Fruit fly (Drosophila melanogaster) whole organism, embryonic: Measurements from ENCODE around the gene Ufd4.
A peak's percentile ranks its signal among the peaks of the same experiment; 100 is the strongest.

ENCODE experiments used
- CG10321 ChIP-seq: fragments of 200-800 bp; sonication (Bioruptor generic); IDR thresholded peaks from 2 replicates; pipeline ENCODE4 v1.3.6; 2022; ENCODE audit warnings: missing biosample characterization, missing genetic modification characterization
- CG10565 ChIP-seq: fragments of 200-800 bp; sonication (Bioruptor generic); optimal IDR thresholded peaks from 3 replicates; lab custom pipeline; 2016; ENCODE audit warnings: missing biosample characterization, mild to moderate bottlenecking, missing genetic modification characterization
- CG11456 ChIP-seq: fragments of 200-800 bp; sonication (Bioruptor generic); IDR thresholded peaks from 3 replicates; pipeline ENCODE4 v1.3.6; 2022; ENCODE audit warnings: missing biosample characterization, missing genetic modification characterization
- CG17361 ChIP-seq: fragments of 200-800 bp; sonication (Bioruptor generic); IDR thresholded peaks from 3 replicates; pipeline ENCODE4 v1.3.6; 2022; ENCODE audit warnings: missing biosample characterization, missing genetic modification characterization
- CG17385 ChIP-seq: fragments of 200-800 bp; sonication (Bioruptor generic); optimal IDR thresholded peaks from 3 replicates; lab custom pipeline; 2018; ENCODE audit warnings: missing biosample characterization, mild to moderate bottlenecking, missing genetic modification characterization
- CG1792 ChIP-seq: fragments of 200-800 bp; sonication (Bioruptor generic); optimal IDR thresholded peaks from 2 replicates; lab custom pipeline; 2016; ENCODE audit warnings: missing biosample characterization, missing genetic modification characterization
- CG2116 ChIP-seq: fragments of 200-800 bp; sonication (Bioruptor generic); optimal IDR thresholded peaks from 3 replicates; lab custom pipeline; 2018; ENCODE audit warnings: missing biosample characterization, mild to moderate bottlenecking, missing genetic modification characterization
- CG2202 ChIP-seq: fragments of 200-800 bp; sonication (Bioruptor generic); optimal IDR thresholded peaks from 2 replicates; lab custom pipeline; 2018; ENCODE audit warnings: missing biosample characterization, mild to moderate bottlenecking, missing genetic modification characterization
- CG2875 ChIP-seq: fragments of 200-800 bp; sonication (Bioruptor generic); optimal IDR thresholded peaks from 2 replicates; lab custom pipeline; 2017; ENCODE audit warnings: missing biosample characterization, mild to moderate bottlenecking, missing genetic modification characterization, missing genetic modification reagents
- CG31224 ChIP-seq: fragments of 200-800 bp; sonication (Bioruptor generic); IDR thresholded peaks from 2 replicates; pipeline ENCODE4 v1.3.6; 2022; ENCODE audit warnings: missing biosample characterization, missing genetic modification characterization
- CG31365 ChIP-seq: fragments of 200-800 bp; sonication (Bioruptor generic); optimal IDR thresholded peaks from 2 replicates; lab custom pipeline; 2018; ENCODE audit warnings: missing biosample characterization, mild to moderate bottlenecking, missing genetic modification characterization
- CG32767 ChIP-seq: fragments of 200-800 bp; sonication (Bioruptor generic); IDR thresholded peaks from 2 replicates; pipeline ENCODE4 v1.3.6; 2022; ENCODE audit warnings: missing biosample characterization, missing genetic modification characterization
- CG3407 ChIP-seq: fragments of 200-800 bp; sonication (Bioruptor generic); optimal IDR thresholded peaks from 2 replicates; lab custom pipeline; 2018; ENCODE audit warnings: missing biosample characterization, mild to moderate bottlenecking, missing genetic modification characterization
- CG43689 ChIP-seq: fragments of 200-800 bp; sonication (Bioruptor generic); IDR thresholded peaks from 2 replicates; pipeline ENCODE4 v1.3.6; 2022; ENCODE audit warnings: missing biosample characterization, missing genetic modification characterization
- CG7357 ChIP-seq: fragments of 200-800 bp; sonication (Bioruptor generic); IDR thresholded peaks from 3 replicates; pipeline ENCODE4 v1.3.6; 2022; ENCODE audit warnings: missing biosample characterization, missing genetic modification characterization
- CG7745 ChIP-seq: fragments of 200-800 bp; sonication (Bioruptor generic); optimal IDR thresholded peaks from 2 replicates; lab custom pipeline; 2018; ENCODE audit warnings: missing biosample characterization, mild to moderate bottlenecking, missing genetic modification characterization, moderate library complexity
- D19B ChIP-seq: fragments of 200-800 bp; sonication (Bioruptor generic); optimal IDR thresholded peaks from 2 replicates; lab custom pipeline; 2017; ENCODE audit warnings: missing biosample characterization, mild to moderate bottlenecking, missing genetic modification characterization
- Dp ChIP-seq: fragments of 200-800 bp; sonication (Bioruptor generic); optimal IDR thresholded peaks from 2 replicates; lab custom pipeline; 2018; ENCODE audit warnings: missing biosample characterization, mild to moderate bottlenecking, missing genetic modification characterization, moderate library complexity
- HLH3B ChIP-seq: fragments of 200-800 bp; sonication (Bioruptor generic); IDR thresholded peaks from 2 replicates; pipeline ENCODE4 v1.3.6; 2022; ENCODE audit warnings: missing biosample characterization, missing genetic modification characterization
- HLH4C ChIP-seq: fragments of 200-800 bp; sonication (Bioruptor generic); IDR thresholded peaks from 3 replicates; pipeline ENCODE4 v1.3.6; 2022; ENCODE audit warnings: missing biosample characterization, missing genetic modification characterization; ENCODE audit not compliant: partially characterized antibody
- Hey ChIP-seq: fragments of 200-800 bp; sonication (Bioruptor generic); optimal IDR thresholded peaks from 3 replicates; lab custom pipeline; 2018; ENCODE audit warnings: missing biosample characterization, mild to moderate bottlenecking, missing genetic modification characterization
- Hr3 ChIP-seq: fragments of 200-800 bp; sonication (Bioruptor generic); optimal IDR thresholded peaks from 3 replicates; lab custom pipeline; 2016; ENCODE audit warnings: missing biosample characterization, missing genetic modification characterization
- Hr78 ChIP-seq, 2 experiments: fragments of 200-800 bp in 1 of 2; fragments of >200 bp in 1 of 2; sonication (Bioruptor generic) in 1 of 2; optimal IDR thresholded peaks; 2 replicates each; lab custom pipeline; 2017 to 2019; ENCODE audit warnings: missing biosample characterization in 2 of 2, missing genetic modification characterization in 2 of 2, mild to moderate bottlenecking in 1 of 2, moderate library complexity in 1 of 2
- Max ChIP-seq: fragments of 200-800 bp; sonication (Bioruptor generic); optimal IDR thresholded peaks from 2 replicates; lab custom pipeline; 2016; ENCODE audit warnings: missing biosample characterization, mild to moderate bottlenecking, missing genetic modification characterization
- Ptx1 ChIP-seq: fragments of 200-800 bp; sonication (Bioruptor generic); IDR thresholded peaks from 2 replicates; pipeline ENCODE4 v1.3.6; 2022; ENCODE audit warnings: missing biosample characterization, missing genetic modification characterization
- Stat92E ChIP-seq, 3 experiments: fragments of >200 bp in 2 of 3; fragments of 200-800 bp in 1 of 3; sonication (Bioruptor generic) in 1 of 3; optimal IDR thresholded peaks; 2 replicates each; lab custom pipeline; 2017 to 2019; ENCODE audit warnings: missing biosample characterization in 3 of 3, missing genetic modification characterization in 3 of 3, mild to moderate bottlenecking in 1 of 3, moderate library complexity in 1 of 3
- Taf1 ChIP-seq: fragments of 200-800 bp; sonication (Bioruptor generic); IDR thresholded peaks from 2 replicates; pipeline ENCODE4 v1.3.6; 2022; ENCODE audit warnings: missing biosample characterization, missing genetic modification characterization
- abd-A ChIP-seq: fragments of 200-800 bp; sonication (Bioruptor generic); optimal IDR thresholded peaks from 3 replicates; lab custom pipeline; 2019; ENCODE audit warnings: missing biosample characterization, mild to moderate bottlenecking, missing genetic modification characterization, moderate library complexity
- ac ChIP-seq: fragments of 200-800 bp; sonication (Bioruptor generic); optimal IDR thresholded peaks from 3 replicates; lab custom pipeline; 2017; ENCODE audit warnings: missing biosample characterization, mild to moderate bottlenecking, missing genetic modification characterization
- ato ChIP-seq: fragments of 200-800 bp; sonication (Bioruptor generic); IDR thresholded peaks from 2 replicates; pipeline ENCODE4 v1.3.6; 2022; ENCODE audit warnings: missing biosample characterization, missing genetic modification characterization; ENCODE audit not compliant: partially characterized antibody
- bcd ChIP-seq: fragments of 200-800 bp; sonication (Bioruptor generic); optimal IDR thresholded peaks from 2 replicates; lab custom pipeline; 2017; ENCODE audit warnings: missing biosample characterization, mild to moderate bottlenecking, missing genetic modification characterization
- cad ChIP-seq: fragments of >200 bp; optimal IDR thresholded peaks from 2 replicates; lab custom pipeline; 2017; ENCODE audit warnings: missing biosample characterization, missing genetic modification characterization
- chif ChIP-seq, 2 experiments: fragments of 200-800 bp; sonication (Bioruptor generic); optimal IDR thresholded peaks; 3 replicates each; lab custom pipeline; 2016; ENCODE audit warnings: missing biosample characterization in 2 of 2, missing genetic modification characterization in 2 of 2
- ci ChIP-seq: fragments of 200-800 bp; sonication (Bioruptor generic); IDR thresholded peaks from 3 replicates; pipeline ENCODE4 v1.3.6; 2022; ENCODE audit warnings: missing biosample characterization, missing genetic modification characterization
- crc ChIP-seq: fragments of 200-800 bp; sonication (Bioruptor generic); optimal IDR thresholded peaks from 2 replicates; lab custom pipeline; 2016; ENCODE audit warnings: missing biosample characterization, missing genetic modification characterization
- da ChIP-seq: fragments of 200-800 bp; sonication (Bioruptor generic); optimal IDR thresholded peaks from 2 replicates; lab custom pipeline; 2016; ENCODE audit warnings: missing biosample characterization, missing genetic modification characterization
- esg ChIP-seq: fragments of 200-800 bp; sonication (Bioruptor generic); conservative IDR thresholded peaks from 2 replicates; pipeline ENCODE4 v1.3.6; 2022; ENCODE audit warnings: missing biosample characterization, missing genetic modification characterization
- fd64A ChIP-seq: fragments of 200-800 bp; sonication (Bioruptor generic); optimal IDR thresholded peaks from 3 replicates; lab custom pipeline; 2018; ENCODE audit warnings: missing biosample characterization, mild to moderate bottlenecking, missing genetic modification characterization
- fru ChIP-seq: fragments of >200 bp; optimal IDR thresholded peaks from 2 replicates; lab custom pipeline; 2017
- ftz-f1 ChIP-seq: fragments of 200-800 bp; sonication (Bioruptor generic); optimal IDR thresholded peaks from 2 replicates; lab custom pipeline; 2016; ENCODE audit warnings: missing biosample characterization, missing genetic modification characterization
- hth ChIP-seq: fragments of >200 bp; optimal IDR thresholded peaks from 2 replicates; lab custom pipeline; 2017; ENCODE audit warnings: inconsistent platforms
- ken ChIP-seq: fragments of 200-800 bp; sonication (Bioruptor generic); IDR thresholded peaks from 3 replicates; pipeline ENCODE4 v1.3.6; 2022; ENCODE audit warnings: missing biosample characterization, missing genetic modification characterization
- luna ChIP-seq: fragments of 200-800 bp; sonication (Bioruptor generic); optimal IDR thresholded peaks from 2 replicates; lab custom pipeline; 2016; ENCODE audit warnings: missing biosample characterization, missing genetic modification characterization
- pan ChIP-seq, 4 experiments: fragments of >200 bp in 3 of 4; fragments of 200-800 bp in 1 of 4; sonication (Bioruptor generic) in 1 of 4; optimal IDR thresholded peaks in 3 of 4; IDR thresholded peaks in 1 of 4; 2 replicates each; pipeline versions ENCODE4 v1.3.6 to Lab custom; 2017 to 2022; ENCODE audit warnings: missing biosample characterization in 2 of 4, missing genetic modification characterization in 2 of 4, mixed read lengths in 1 of 4
- pb ChIP-seq: fragments of 200-800 bp; sonication (Bioruptor generic); optimal IDR thresholded peaks from 3 replicates; lab custom pipeline; 2016; ENCODE audit warnings: missing biosample characterization, missing genetic modification characterization
- pros ChIP-seq: fragments of 200-800 bp; sonication (Bioruptor generic); optimal IDR thresholded peaks from 3 replicates; lab custom pipeline; 2019; ENCODE audit warnings: missing biosample characterization, mild to moderate bottlenecking, missing genetic modification characterization, moderate library complexity
- row ChIP-seq: fragments of 200-800 bp; sonication (Bioruptor generic); IDR thresholded peaks from 3 replicates; pipeline ENCODE4 v1.3.6; 2022; ENCODE audit warnings: missing biosample characterization, missing genetic modification characterization
- toy ChIP-seq: fragments of 200-800 bp; sonication (Bioruptor generic); IDR thresholded peaks from 2 replicates; pipeline ENCODE4 v1.3.6; 2022; ENCODE audit warnings: missing biosample characterization, missing genetic modification characterization
- twi ChIP-seq: fragments of 200-800 bp; optimal IDR thresholded peaks from 2 replicates; lab custom pipeline; 2019; ENCODE audit warnings: missing biosample characterization, mild to moderate bottlenecking, missing genetic modification characterization, moderate library complexity
- unc-4 ChIP-seq: fragments of 200-800 bp; sonication (Bioruptor generic); IDR thresholded peaks from 2 replicates; pipeline ENCODE4 v1.3.6; 2022; ENCODE audit warnings: missing biosample characterization, missing genetic modification characterization; ENCODE audit not compliant: partially characterized antibody

The Ufd4 gene

DNA sequence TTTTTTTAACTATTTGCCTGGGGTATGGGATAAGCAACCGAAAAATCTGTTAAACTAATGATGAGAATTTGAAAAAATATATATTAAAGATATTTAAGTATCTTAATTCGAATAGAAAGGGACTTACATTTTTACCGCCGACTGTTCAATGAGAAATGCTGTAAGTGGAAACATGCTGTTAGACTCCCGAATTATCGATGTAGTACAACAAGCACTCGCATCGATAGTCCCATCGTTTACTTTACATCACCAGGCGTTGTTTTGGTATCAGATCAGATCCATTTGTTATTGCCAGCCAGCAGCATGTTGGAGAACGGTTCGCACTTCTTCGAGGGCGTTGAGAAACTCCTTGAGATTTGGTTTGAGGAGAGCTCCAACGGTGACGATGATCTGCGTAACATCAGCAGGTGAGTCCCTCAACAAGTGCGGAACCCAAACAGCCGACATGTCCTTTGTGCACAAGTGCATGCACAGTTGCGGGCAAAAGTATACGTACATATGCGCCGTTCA, 47.1 kb upstream of the Ufd4 start, which contains the start of gene SamDC (continued):
- TF ChIP-seq abd-A (tag; lab: Kevin White, UChicago) (no peak), pros (peak; percentile 14), Hr78 (GFP tag; optimal IDR thresholded peaks at IDR 0.05; lab: Kevin White, UChicago) (peak in 1 of 2 experiments; percentile 67), ftz-f1 (GFP tag; lab: Kevin White, UChicago) (no peak), toy (no peak), HLH3B (GFP tag; lab: Robert Waterston, UW) (peak; percentile 52; the same call in 1 of the 2 replicates), crc (no peak), hth (lab: Kevin White, UChicago) (no peak), Dp (GFP tag; lab: Kevin White, UChicago) (peak; percentile 17), CG2875 (GFP tag; lab: Kevin White, UChicago) (no peak), CG1792 (GFP tag; lab: Kevin White, UChicago) (no peak), Stat92E (GFP tag; optimal IDR thresholded peaks at IDR 0.05; lab: Kevin White, UChicago) (peak in 2 of 3 experiments; percentile 12 to 85), fd64A (no peak), CG17385 (GFP tag; lab: Kevin White, UChicago) (peak; percentile 48), ci (GFP tag; lab: Robert Waterston, UW) (peak; percentile 66; the same call in 2 of the 3 replicates), ato (GFP tag; lab: Robert Waterston, UW) (peak; percentile 79), fru (lab: Kevin White, UChicago) (no peak), cad (GFP tag; lab: Kevin White, UChicago) (no peak), chif (GFP tag; optimal IDR thresholded peaks at IDR 0.05; lab: Kevin White, UChicago) (peak in 1 of 2 experiments; percentile 24), row (GFP tag; lab: Robert Waterston, UW) (peak; percentile 90), Hr3 (GFP tag; lab: Kevin White, UChicago) (peak; percentile 37), CG3407 (GFP tag; lab: Kevin White, UChicago) (no peak), D19B (GFP tag; lab: Kevin White, UChicago) (no peak), Max (GFP tag; lab: Kevin White, UChicago) (peak; percentile 4), bcd (GFP tag; lab: Kevin White, UChicago) (no peak), CG7745 (peak; percentile 54), CG7357 (GFP tag; lab: Robert Waterston, UW) (peak; percentile 96), pb (GFP tag; lab: Kevin White, UChicago) (peak; percentile 39), CG11456 (no peak), twi (peak; percentile 17), CG2202 (no peak), da (GFP tag; lab: Kevin White, UChicago) (no peak), luna (GFP tag; lab: Kevin White, UChicago) (no peak), HLH4C (GFP tag; lab: Robert Waterston, UW) (peak; percentile 76), CG31224 (no peak), CG2116 (peak; percentile 60), esg (no peak), CG31365 (tag; lab: Kevin White, UChicago) (no peak), Hey (tag; lab: Kevin White, UChicago) (no peak), Ptx1 (GFP tag; lab: Robert Waterston, UW) (peak; percentile 44), CG10321 (no peak), ken (GFP tag; lab: Robert Waterston, UW) (no peak), CG10565 (no peak), CG32767 (no peak), CG17361 (GFP tag; lab: Robert Waterston, UW) (peak; percentile 4), unc-4 (GFP tag; lab: Robert Waterston, UW) (peak; percentile 77), pan (optimal IDR thresholded peaks at IDR 0.05; lab: Kevin White, UChicago) (no peak), pan (GFP tag; optimal IDR thresholded peaks at IDR 0.05 in 1 of 2, IDR thresholded peaks at IDR 0.05 in 1 of 2) (peak in 1 of 2 experiments; percentile 49), CG43689 (no peak), ac (GFP tag; lab: Kevin White, UChicago) (no peak), Taf1 (0 out of 2 replicates have a peak, but pooled peaks have one; percentile 15)
